Fruit fly (Drosophila melanogaster): Measurements from ENCODE around the gene Pmvk.

dm6 chr2L:19542268-19542773, 37.8 kb downstream of the Pmvk start:
- TF ChIP-seq CTCF (optimal IDR thresholded peaks at IDR 0.05) (no peak), CG8478 (optimal IDR thresholded peaks at IDR 0.05) (no peak)

Measured in S2 (cell line).